Worm (Caenorhabditis elegans) whole organism, mixed stage, embryonic: Measurements from ENCODE around the gene sdz-4.

Experiments
- M03D4.4 ChIP-seq: sonication (generic microtip); optimal IDR thresholded peaks from 2 replicates; lab custom pipeline; 2017; ENCODE audit warnings: mild to moderate bottlenecking, missing genetic modification characterization, missing compliant biosample characterization
- bed-3 ChIP-seq: fragments of 200-800 bp; sonication (Bioruptor generic); optimal IDR thresholded peaks from 3 replicates; lab custom pipeline; 2018; ENCODE audit warnings: mild to moderate bottlenecking, missing genetic modification characterization, moderate library complexity, missing compliant biosample characterization
- blmp-1 ChIP-seq: fragments of 150-350 bp; optimal IDR thresholded peaks from 2 replicates; lab custom pipeline; 2014; ENCODE audit warnings: missing biosample characterization, missing genetic modification characterization
- ceh-39 ChIP-seq: fragments of 150-350 bp; optimal IDR thresholded peaks from 2 replicates; lab custom pipeline; 2014; ENCODE audit warnings: missing biosample characterization, missing genetic modification characterization
- ceh-43 ChIP-seq: fragments of 200-800 bp; sonication (Bioruptor generic); optimal IDR thresholded peaks from 2 replicates; lab custom pipeline; 2018; ENCODE audit warnings: mild to moderate bottlenecking, missing genetic modification characterization, moderate library complexity, missing compliant biosample characterization
- ceh-83 ChIP-seq: fragments of 200-800 bp; sonication (Bioruptor generic); optimal IDR thresholded peaks from 2 replicates; lab custom pipeline; 2018; ENCODE audit warnings: mild to moderate bottlenecking, missing genetic modification characterization, missing compliant biosample characterization
- ces-1 ChIP-seq: fragments of 150-350 bp; optimal IDR thresholded peaks from 2 replicates; lab custom pipeline; 2014; ENCODE audit warnings: missing biosample characterization, missing genetic modification reagents, missing genetic modification characterization
- cnd-1 ChIP-seq: fragments of 200-800 bp; sonication (Bioruptor generic); optimal IDR thresholded peaks from 2 replicates; lab custom pipeline; 2018; ENCODE audit warnings: mild to moderate bottlenecking, missing genetic modification characterization, missing compliant biosample characterization
- drap-1 ChIP-seq: fragments of 200-800 bp; sonication (Bioruptor generic); optimal IDR thresholded peaks from 3 replicates; lab custom pipeline; 2018; ENCODE audit warnings: mild to moderate bottlenecking, missing genetic modification characterization, missing compliant biosample characterization
- elt-1 ChIP-seq: sonication (generic microtip); optimal IDR thresholded peaks from 2 replicates; lab custom pipeline; 2017; ENCODE audit warnings: missing genetic modification characterization, mild to moderate bottlenecking, missing compliant biosample characterization, antibody characterized with exemption, moderate library complexity, borderline replicate concordance; ENCODE audit not compliant: insufficient read depth
- elt-3 ChIP-seq: fragments of 150-350 bp; optimal IDR thresholded peaks from 2 replicates; lab custom pipeline; 2014; ENCODE audit warnings: missing biosample characterization, missing genetic modification characterization
- flh-1 ChIP-seq: fragments of 200-800 bp; sonication (Bioruptor generic); optimal IDR thresholded peaks from 2 replicates; lab custom pipeline; 2018; ENCODE audit warnings: mild to moderate bottlenecking, missing genetic modification characterization, moderate library complexity, missing compliant biosample characterization
- ham-2 ChIP-seq: fragments of 200-800 bp; sonication (Bioruptor generic); optimal IDR thresholded peaks from 2 replicates; lab custom pipeline; 2018; ENCODE audit warnings: mild to moderate bottlenecking, missing genetic modification characterization, missing compliant biosample characterization
- hlh-1 ChIP-seq: fragments of 150-350 bp; optimal IDR thresholded peaks from 2 replicates; lab custom pipeline; 2014; ENCODE audit warnings: missing biosample characterization, missing genetic modification reagents, missing genetic modification characterization
- lin-13 ChIP-seq: fragments of 150-350 bp; optimal IDR thresholded peaks from 2 replicates; lab custom pipeline; 2014; ENCODE audit warnings: missing biosample characterization, missing genetic modification characterization
- lin-32 ChIP-seq: fragments of 200-800 bp; sonication (Bioruptor generic); optimal IDR thresholded peaks from 2 replicates; lab custom pipeline; 2018; ENCODE audit warnings: mild to moderate bottlenecking, missing genetic modification characterization, missing compliant biosample characterization
- lsy-2 ChIP-seq: fragments of 150-350 bp; optimal IDR thresholded peaks from 2 replicates; lab custom pipeline; 2014; ENCODE audit warnings: missing biosample characterization, missing genetic modification characterization
- mab-5 ChIP-seq: fragments of 150-350 bp; optimal IDR thresholded peaks from 2 replicates; lab custom pipeline; 2014; ENCODE audit warnings: missing biosample characterization, missing genetic modification characterization
- mep-1 ChIP-seq: fragments of 150-350 bp; optimal IDR thresholded peaks from 2 replicates; lab custom pipeline; 2017; ENCODE audit warnings: missing biosample characterization, missing genetic modification reagents, missing genetic modification characterization, inconsistent platforms
- mls-2 ChIP-seq: sonication (generic microtip); optimal IDR thresholded peaks from 2 replicates; lab custom pipeline; 2016; ENCODE audit warnings: mild to moderate bottlenecking, missing genetic modification characterization, moderate library complexity, missing compliant biosample characterization
- nhr-12 ChIP-seq: fragments of 150-350 bp; optimal IDR thresholded peaks from 2 replicates; lab custom pipeline; 2014; ENCODE audit warnings: missing biosample characterization, missing genetic modification characterization
- nhr-2 ChIP-seq: fragments of 150-350 bp; optimal IDR thresholded peaks from 2 replicates; lab custom pipeline; 2014; ENCODE audit warnings: missing biosample characterization, missing genetic modification characterization
- nhr-237 ChIP-seq: fragments of 150-350 bp; optimal IDR thresholded peaks from 2 replicates; lab custom pipeline; 2014; ENCODE audit warnings: missing biosample characterization, missing genetic modification characterization
- nhr-76 ChIP-seq: sonication (generic microtip); optimal IDR thresholded peaks from 2 replicates; lab custom pipeline; 2017; ENCODE audit warnings: missing biosample characterization, missing genetic modification characterization
- pha-4 ChIP-seq: fragments of 150-350 bp; optimal IDR thresholded peaks from 2 replicates; lab custom pipeline; 2018; ENCODE audit warnings: missing biosample characterization, missing genetic modification reagents, missing genetic modification characterization
- sem-2 ChIP-seq: fragments of 200-800 bp; sonication (Bioruptor generic); optimal IDR thresholded peaks from 2 replicates; lab custom pipeline; 2018; ENCODE audit warnings: mild to moderate bottlenecking, missing genetic modification characterization, missing compliant biosample characterization
- snpc-4 ChIP-seq: fragments of 150-350 bp; optimal IDR thresholded peaks from 2 replicates; lab custom pipeline; 2014; ENCODE audit warnings: missing biosample characterization, missing genetic modification characterization
- sptf-1 ChIP-seq: sonication (generic microtip); optimal IDR thresholded peaks from 2 replicates; lab custom pipeline; 2017; ENCODE audit warnings: mild to moderate bottlenecking, missing genetic modification characterization, moderate library complexity, missing compliant biosample characterization
- tbx-8 ChIP-seq: fragments of 200-800 bp; sonication (Bioruptor generic); optimal IDR thresholded peaks from 2 replicates; lab custom pipeline; 2018; ENCODE audit warnings: mild to moderate bottlenecking, missing genetic modification characterization, moderate library complexity, missing compliant biosample characterization
- unc-62 ChIP-seq: fragments of 150-350 bp; optimal IDR thresholded peaks from 2 replicates; lab custom pipeline; 2014; ENCODE audit warnings: missing biosample characterization, missing genetic modification reagents, missing genetic modification characterization
- ztf-11 ChIP-seq: fragments of 150-350 bp; optimal IDR thresholded peaks from 2 replicates; lab custom pipeline; 2014; ENCODE audit warnings: missing biosample characterization, missing genetic modification characterization

sdz-4 gene

ce11 chrII:958618-959017 is at the start of gene sdz-4:
TSS of gene sdz-4 (plus strand) at chrII:958918.
- TF ChIP-seq sptf-1 (tag; lab: Kevin White, UChicago) = no peak
- no peak for TF ChIP-seq M03D4.4 (tag; lab: Kevin White, UChicago)
- no peak for TF ChIP-seq lin-32 (GFP tag; lab: Kevin White, UChicago)
- TF ChIP-seq mep-1 (tag; lab: Kevin White, UChicago) = no peak
- TF ChIP-seq bed-3 (GFP tag; lab: Kevin White, UChicago) = no peak
- TF ChIP-seq nhr-237 (tag; lab: Kevin White, UChicago) = no peak
- no peak for TF ChIP-seq tbx-8
- TF ChIP-seq ces-1 (GFP tag; lab: Kevin White, UChicago) = no peak
- TF ChIP-seq elt-3 (tag; lab: Kevin White, UChicago) = no peak
- TF ChIP-seq cnd-1 = no peak
- TF ChIP-seq snpc-4 = no peak
- TF ChIP-seq mls-2 (tag; lab: Kevin White, UChicago) = no peak
- TF ChIP-seq, all 35 proteins: peak for 0

ce11 chrII:909554-909953 is 49.2 kb upstream of the sdz-4 start, which contains the start of the genes fbxc-24 and fbxc-27:
TSS of gene fbxc-24 (minus strand) at chrII:909654.
TSS of gene fbxc-27 (plus strand) at chrII:909769.
- TF ChIP-seq hlh-1 (tag; lab: Kevin White, UChicago) = peak; percentile 68
- TF ChIP-seq sptf-1 (tag; lab: Kevin White, UChicago) = no peak

- no peak for TF ChIP-seq unc-62 (GFP tag; lab: Kevin White, UChicago)
- TF ChIP-seq ceh-39 (tag; lab: Kevin White, UChicago) = no peak
- TF ChIP-seq nhr-2 = no peak
- no peak for TF ChIP-seq hlh-1 (tag; lab: Kevin White, UChicago)
- no peak for TF ChIP-seq bed-3 (GFP tag; lab: Kevin White, UChicago)
- no peak for TF ChIP-seq pha-4 (tag; lab: Kevin White, UChicago)
- no peak for TF ChIP-seq nhr-12 (tag; lab: Kevin White, UChicago)
- TF ChIP-seq cnd-1 = no peak
Observed at ce11 chrII:911680-912079, 47.0 kb upstream of the sdz-4 start, which contains the start of gene fbxc-31. TSS of gene fbxc-31 (plus strand) at chrII:911980.

ce11 chrII:913222-913722 is 45.4 kb upstream of the sdz-4 start, which contains the start of gene fbxc-33:
TSS of gene fbxc-33 (plus strand) at chrII:913672.
- TF ChIP-seq ceh-83 (no peak), nhr-2 (no peak), mep-1 (tag; lab: Kevin White, UChicago) (peak; percentile 65), ceh-43 (no peak), mab-5 (no peak), snpc-4 (no peak), ztf-11 (tag; lab: Kevin White, UChicago) (no peak), ces-1 (GFP tag; lab: Kevin White, UChicago) (no peak), elt-1 (no peak), elt-3 (tag; lab: Kevin White, UChicago) (no peak), mls-2 (tag; lab: Kevin White, UChicago) (no peak), lsy-2 (tag; lab: Kevin White, UChicago) (peak; percentile 22), lin-13 (no peak), M03D4.4 (tag; lab: Kevin White, UChicago) (no peak), pha-4 (tag; lab: Kevin White, UChicago) (peak; percentile 40), ceh-39 (tag; lab: Kevin White, UChicago) (no peak), sptf-1 (tag; lab: Kevin White, UChicago) (no peak), bed-3 (GFP tag; lab: Kevin White, UChicago) (no peak), sem-2 (GFP tag; lab: Kevin White, UChicago) (no peak), drap-1 (no peak), unc-62 (GFP tag; lab: Kevin White, UChicago) (no peak), ham-2 (GFP tag; lab: Kevin White, UChicago) (no peak)

- TF ChIP-seq tbx-8 (no peak), nhr-76 (tag; lab: Kevin White, UChicago) (no peak), ceh-43 (no peak), ham-2 (GFP tag; lab: Kevin White, UChicago) (no peak)
Observed at ce11 chrII:915206-915605, 43.5 kb upstream of the sdz-4 start.

- TF ChIP-seq ztf-11 (tag; lab: Kevin White, UChicago) (no peak), blmp-1 (tag; lab: Kevin White, UChicago) (no peak), nhr-12 (tag; lab: Kevin White, UChicago) (no peak), mep-1 (tag; lab: Kevin White, UChicago) (no peak), nhr-2 (no peak), flh-1 (GFP tag; lab: Kevin White, UChicago) (no peak), tbx-8 (no peak), snpc-4 (no peak), bed-3 (GFP tag; lab: Kevin White, UChicago) (no peak), ham-2 (GFP tag; lab: Kevin White, UChicago) (no peak), elt-1 (no peak)
Observed at ce11 chrII:915780-916179, 42.9 kb upstream of the sdz-4 start, which contains the start of gene fbxc-29. TSS of gene fbxc-29 (plus strand) at chrII:916080.
